Fruit fly (Drosophila melanogaster) whole organism, embryonic: Measurements from ENCODE around the gene CG31161.

Experiments used
- Aef1 ChIP-seq: fragments of 200-800 bp; sonication (Bioruptor generic); IDR thresholded peaks from 3 replicates; pipeline ENCODE4 v1.3.6; 2022; ENCODE audit warnings: missing biosample characterization, missing genetic modification characterization
- B-H1 ChIP-seq: fragments of 200-800 bp; sonication (Bioruptor generic); IDR thresholded peaks from 3 replicates; pipeline ENCODE4 v1.3.6; 2022; ENCODE audit warnings: missing biosample characterization, missing genetic modification characterization
- CG10209 ChIP-seq: fragments of 200-800 bp; sonication (Bioruptor generic); optimal IDR thresholded peaks from 3 replicates; lab custom pipeline; 2017; ENCODE audit warnings: missing biosample characterization, mild to moderate bottlenecking, missing genetic modification characterization, missing genetic modification reagents
- CG11456 ChIP-seq: fragments of 200-800 bp; sonication (Bioruptor generic); IDR thresholded peaks from 3 replicates; pipeline ENCODE4 v1.3.6; 2022; ENCODE audit warnings: missing biosample characterization, missing genetic modification characterization
- CG12769 ChIP-seq: fragments of 200-800 bp; sonication (Bioruptor generic); optimal IDR thresholded peaks from 2 replicates; lab custom pipeline; 2019; ENCODE audit warnings: missing biosample characterization, mild to moderate bottlenecking, missing genetic modification characterization, moderate library complexity
- CG13123 ChIP-seq: fragments of 200-800 bp; sonication (Bioruptor generic); optimal IDR thresholded peaks from 2 replicates; lab custom pipeline; 2016; ENCODE audit warnings: missing biosample characterization, missing genetic modification characterization
- CG13287 ChIP-seq: fragments of 200-800 bp; sonication (Bioruptor generic); IDR thresholded peaks from 2 replicates; pipeline ENCODE4 v1.3.6; 2022; ENCODE audit warnings: missing biosample characterization, missing genetic modification characterization; ENCODE audit not compliant: partially characterized antibody
- CG13624 ChIP-seq: fragments of 200-800 bp; sonication (Bioruptor generic); optimal IDR thresholded peaks from 2 replicates; lab custom pipeline; 2016; ENCODE audit warnings: missing biosample characterization, missing genetic modification characterization
- CG14441 ChIP-seq: fragments of 200-800 bp; sonication (Bioruptor generic); IDR thresholded peaks from 2 replicates; pipeline ENCODE4 v1.3.6; 2022; ENCODE audit warnings: missing biosample characterization, missing genetic modification characterization
- CG14667 ChIP-seq: fragments of 200-800 bp; sonication (Bioruptor generic); IDR thresholded peaks from 2 replicates; pipeline ENCODE4 v1.3.6; 2022; ENCODE audit warnings: missing biosample characterization, missing genetic modification characterization
- CG16779 ChIP-seq: fragments of 200-800 bp; sonication (Bioruptor generic); IDR thresholded peaks from 2 replicates; pipeline ENCODE4 v1.3.6; 2022; ENCODE audit warnings: missing biosample characterization, missing genetic modification characterization
- CG17186 ChIP-seq: fragments of 200-800 bp; sonication (Bioruptor generic); optimal IDR thresholded peaks from 3 replicates; lab custom pipeline; 2017; ENCODE audit warnings: missing biosample characterization, missing genetic modification reagents, missing genetic modification characterization
- CG17568 ChIP-seq: fragments of 200-800 bp; sonication (Bioruptor generic); optimal IDR thresholded peaks from 2 replicates; lab custom pipeline; 2018; ENCODE audit warnings: missing biosample characterization, mild to moderate bottlenecking, missing genetic modification characterization, moderate library complexity
- CG18599 ChIP-seq: fragments of 200-800 bp; sonication (Bioruptor generic); optimal IDR thresholded peaks from 3 replicates; lab custom pipeline; 2017; ENCODE audit warnings: missing biosample characterization, missing genetic modification characterization, mild to moderate bottlenecking, moderate library complexity, missing genetic modification reagents
- CG2116 ChIP-seq: fragments of 200-800 bp; sonication (Bioruptor generic); optimal IDR thresholded peaks from 3 replicates; lab custom pipeline; 2018; ENCODE audit warnings: missing biosample characterization, mild to moderate bottlenecking, missing genetic modification characterization
- CG30020 ChIP-seq: fragments of 200-800 bp; optimal IDR thresholded peaks from 2 replicates; lab custom pipeline; 2019; ENCODE audit warnings: missing biosample characterization, mild to moderate bottlenecking, missing genetic modification characterization, moderate library complexity
- CG42726 ChIP-seq: fragments of 200-800 bp; sonication (Bioruptor generic); IDR thresholded peaks from 2 replicates; pipeline ENCODE4 v1.3.6; 2022; ENCODE audit warnings: missing biosample characterization, missing genetic modification characterization; ENCODE audit not compliant: partially characterized antibody
- CG4282 ChIP-seq: fragments of 200-800 bp; sonication (Bioruptor generic); optimal IDR thresholded peaks from 2 replicates; lab custom pipeline; 2016; ENCODE audit warnings: missing biosample characterization, missing genetic modification characterization
- CG6254 ChIP-seq: fragments of 200-800 bp; sonication (Bioruptor generic); optimal IDR thresholded peaks from 3 replicates; lab custom pipeline; 2017; ENCODE audit warnings: mild to moderate bottlenecking, missing biosample characterization, missing genetic modification reagents, missing genetic modification characterization
- CG7839 ChIP-seq: fragments of 200-800 bp; sonication (Bioruptor generic); optimal IDR thresholded peaks from 3 replicates; lab custom pipeline; 2018; ENCODE audit warnings: missing biosample characterization, mild to moderate bottlenecking, missing genetic modification characterization, moderate library complexity
- CG8944 ChIP-seq: fragments of 200-800 bp; sonication (Bioruptor generic); optimal IDR thresholded peaks from 3 replicates; lab custom pipeline; 2016; ENCODE audit warnings: missing biosample characterization, missing genetic modification characterization
- CG9609 ChIP-seq: fragments of 200-800 bp; sonication (Bioruptor generic); optimal IDR thresholded peaks from 3 replicates; lab custom pipeline; 2016; ENCODE audit warnings: missing biosample characterization, missing genetic modification characterization
- Dref ChIP-seq: fragments of 200-800 bp; sonication (Bioruptor generic); IDR thresholded peaks from 2 replicates; pipeline ENCODE4 v1.3.6; 2022; ENCODE audit warnings: missing biosample characterization, missing genetic modification characterization
- Hr51 ChIP-seq, 2 experiments: fragments of 200-800 bp; sonication (Bioruptor generic); optimal IDR thresholded peaks; 2 replicates in 1 of 2; 3 replicates in 1 of 2; lab custom pipeline; 2016 to 2018; ENCODE audit warnings: missing biosample characterization in 2 of 2, missing genetic modification characterization in 2 of 2, mild to moderate bottlenecking in 1 of 2, moderate library complexity in 1 of 2
- NC2α ChIP-seq: fragments of 200-800 bp; sonication (Bioruptor generic); optimal IDR thresholded peaks from 2 replicates; lab custom pipeline; 2016; ENCODE audit warnings: missing biosample characterization, missing genetic modification characterization
- NC2β ChIP-seq: fragments of 200-800 bp; sonication (Bioruptor generic); optimal IDR thresholded peaks from 2 replicates; lab custom pipeline; 2016; ENCODE audit warnings: missing biosample characterization, missing genetic modification characterization
- NK7.1 ChIP-seq: fragments of 200-800 bp; sonication (Bioruptor generic); optimal IDR thresholded peaks from 3 replicates; lab custom pipeline; 2016; ENCODE audit warnings: missing biosample characterization, missing genetic modification characterization
- Rfx ChIP-seq: fragments of 200-800 bp; sonication (Bioruptor generic); IDR thresholded peaks from 2 replicates; pipeline ENCODE4 v1.3.6; 2022; ENCODE audit warnings: missing biosample characterization, missing genetic modification characterization
- Usf ChIP-seq: fragments of 200-800 bp; sonication (Bioruptor generic); optimal IDR thresholded peaks from 2 replicates; lab custom pipeline; 2017; ENCODE audit warnings: missing genotype, missing biosample characterization, missing genetic modification characterization
- ac ChIP-seq: fragments of 200-800 bp; sonication (Bioruptor generic); optimal IDR thresholded peaks from 3 replicates; lab custom pipeline; 2017; ENCODE audit warnings: missing biosample characterization, mild to moderate bottlenecking, missing genetic modification characterization
- br ChIP-seq: fragments of >200 bp; optimal IDR thresholded peaks from 2 replicates; lab custom pipeline; 2017
- chinmo ChIP-seq: fragments of 200-800 bp; sonication (Bioruptor generic); IDR thresholded peaks from 4 replicates; pipeline ENCODE4 v1.3.6; 2022; ENCODE audit warnings: missing biosample characterization, missing genetic modification characterization; ENCODE audit not compliant: partially characterized antibody
- crol ChIP-seq: fragments of 200-800 bp; sonication (Bioruptor generic); IDR thresholded peaks from 2 replicates; pipeline ENCODE4 v1.3.6; 2022; ENCODE audit warnings: missing biosample characterization, missing genetic modification characterization
- fd64A ChIP-seq: fragments of 200-800 bp; sonication (Bioruptor generic); optimal IDR thresholded peaks from 3 replicates; lab custom pipeline; 2018; ENCODE audit warnings: missing biosample characterization, mild to moderate bottlenecking, missing genetic modification characterization
- fd96Cb ChIP-seq: fragments of 200-800 bp; sonication (Bioruptor generic); optimal IDR thresholded peaks from 2 replicates; lab custom pipeline; 2018; ENCODE audit warnings: missing biosample characterization, mild to moderate bottlenecking, missing genetic modification characterization, moderate library complexity
- ftz-f1 ChIP-seq: fragments of 200-800 bp; sonication (Bioruptor generic); optimal IDR thresholded peaks from 2 replicates; lab custom pipeline; 2016; ENCODE audit warnings: missing biosample characterization, missing genetic modification characterization
- gce ChIP-seq: fragments of 200-800 bp; sonication (Bioruptor generic); IDR thresholded peaks from 3 replicates; pipeline ENCODE4 v1.3.6; 2022; ENCODE audit warnings: missing biosample characterization, missing genetic modification characterization
- gfzf ChIP-seq: fragments of 200-800 bp; sonication (Bioruptor generic); optimal IDR thresholded peaks from 2 replicates; lab custom pipeline; 2016; ENCODE audit warnings: missing biosample characterization, mild to moderate bottlenecking, missing genetic modification characterization, moderate library complexity
- gsb-n ChIP-seq: fragments of 200-800 bp; sonication (Bioruptor generic); optimal IDR thresholded peaks from 3 replicates; lab custom pipeline; 2018; ENCODE audit warnings: missing biosample characterization, mild to moderate bottlenecking, missing genetic modification characterization
- h ChIP-seq: fragments of >200 bp; optimal IDR thresholded peaks from 2 replicates; lab custom pipeline; 2017
- her ChIP-seq: fragments of 200-800 bp; sonication (Bioruptor generic); optimal IDR thresholded peaks from 2 replicates; lab custom pipeline; 2016; ENCODE audit warnings: missing biosample characterization, missing genetic modification characterization
- lbe ChIP-seq: fragments of 200-800 bp; sonication (Bioruptor generic); optimal IDR thresholded peaks from 2 replicates; lab custom pipeline; 2016; ENCODE audit warnings: missing biosample characterization, mild to moderate bottlenecking, missing genetic modification characterization
- prd ChIP-seq, 3 experiments: fragments of >200 bp in 2 of 3; fragments of 200-800 bp in 1 of 3; sonication (Bioruptor generic) in 1 of 3; optimal IDR thresholded peaks in 2 of 3; IDR thresholded peaks in 1 of 3; 2 replicates in 2 of 3; 3 replicates in 1 of 3; pipeline versions ENCODE4 v1.3.6 to Lab custom; 2017 to 2022; ENCODE audit warnings: missing biosample characterization in 1 of 3, missing genetic modification characterization in 1 of 3
- sd ChIP-seq: fragments of 200-800 bp; sonication (Bioruptor generic); optimal IDR thresholded peaks from 3 replicates; lab custom pipeline; 2018; ENCODE audit warnings: missing biosample characterization, mild to moderate bottlenecking, missing genetic modification characterization, moderate library complexity
- seq ChIP-seq: fragments of 200-800 bp; sonication (Bioruptor generic); IDR thresholded peaks from 2 replicates; pipeline ENCODE4 v1.3.6; 2022; ENCODE audit warnings: missing biosample characterization, missing genetic modification characterization
- sob ChIP-seq: fragments of 200-800 bp; sonication (Bioruptor generic); IDR thresholded peaks from 2 replicates; pipeline ENCODE4 v1.3.6; 2022; ENCODE audit warnings: missing biosample characterization, missing genetic modification characterization
- tna ChIP-seq: fragments of 200-800 bp; sonication (Bioruptor generic); IDR thresholded peaks from 2 replicates; pipeline ENCODE4 v1.3.6; 2022; ENCODE audit warnings: missing biosample characterization, missing genetic modification characterization; ENCODE audit not compliant: partially characterized antibody
- trh ChIP-seq: fragments of 200-800 bp; sonication (Bioruptor generic); optimal IDR thresholded peaks from 2 replicates; lab custom pipeline; 2016; ENCODE audit warnings: missing biosample characterization, missing genetic modification characterization
- vvl ChIP-seq: fragments of 200-800 bp; sonication (Bioruptor generic); IDR thresholded peaks from 2 replicates; pipeline ENCODE4 v1.3.6; 2022; ENCODE audit warnings: missing biosample characterization, missing genetic modification characterization
- zen2 ChIP-seq: fragments of 200-800 bp; sonication (Bioruptor generic); IDR thresholded peaks from 3 replicates; pipeline ENCODE4 v1.3.6; 2022; ENCODE audit warnings: missing biosample characterization, missing genetic modification characterization; ENCODE audit not compliant: partially characterized antibody

The CG31161 gene

DNA sequence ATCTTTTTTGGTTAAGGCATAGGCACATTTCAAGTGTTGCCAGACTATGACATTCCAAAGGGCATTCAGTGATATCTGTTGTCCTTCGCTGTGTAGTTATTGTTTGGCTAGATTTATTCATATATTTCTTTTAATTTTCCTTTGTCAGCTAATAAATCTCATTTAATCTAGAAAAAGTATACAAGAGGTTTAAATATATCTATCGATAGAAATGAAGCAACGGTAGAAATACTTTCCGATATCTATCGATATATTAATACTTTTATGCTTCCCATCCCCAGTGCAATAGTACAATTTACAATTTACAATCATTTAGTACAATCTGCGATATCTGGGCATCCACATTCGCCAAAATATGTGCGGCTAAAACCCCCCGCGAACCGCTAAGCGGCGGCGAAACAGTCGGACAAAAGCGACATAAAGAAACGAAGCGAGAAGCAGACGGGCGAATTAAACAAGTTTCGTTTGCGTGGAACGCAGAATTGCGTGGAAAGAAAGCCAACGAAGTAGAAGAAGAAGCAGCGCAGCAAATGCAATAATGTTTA is 28.8 kb upstream of the CG31161 start, which contains the start of gene Efa6 (continued):
- TF ChIP-seq gsb-n (tag; lab: Kevin White, UChicago) = peak; percentile 51
- TF ChIP-seq sob = peak; percentile 31; the same call in 1 of the 2 replicates
- TF ChIP-seq br (lab: Kevin White, UChicago) = no peak
- TF ChIP-seq gce (GFP tag; lab: Robert Waterston, UW) = no peak
- TF ChIP-seq CG16779 (GFP tag; lab: Robert Waterston, UW) = no peak
- peak; percentile 22 for TF ChIP-seq gfzf
- TF ChIP-seq Aef1 (GFP tag; lab: Robert Waterston, UW) = no peak
- TF ChIP-seq vvl = no peak; the same call in 1 of the 2 replicates
- TF ChIP-seq CG42726 (GFP tag; lab: Robert Waterston, UW) = peak; percentile 55; the same call in 1 of the 2 replicates
- peak; percentile 89 for TF ChIP-seq CG2116
- TF ChIP-seq B-H1 = no peak
- no peak for TF ChIP-seq CG11456 (GFP tag; lab: Robert Waterston, UW)
- peak; percentile 98 for TF ChIP-seq CG13287
- peak; percentile 12 for TF ChIP-seq NC2β (GFP tag; lab: Kevin White, UChicago)
- no peak for TF ChIP-seq CG18599 (GFP tag; lab: Kevin White, UChicago)
- TF ChIP-seq Usf = no peak
- TF ChIP-seq Dref (GFP tag; lab: Robert Waterston, UW) = peak; percentile 75
- TF ChIP-seq her (GFP tag; lab: Kevin White, UChicago) = no peak
- TF ChIP-seq prd (optimal IDR thresholded peaks at IDR 0.05; lab: Kevin White, UChicago) = no peak
- peak; percentile 46; the same call in 2 of the 3 replicates for TF ChIP-seq prd (GFP tag; IDR thresholded peaks at IDR 0.05; lab: Robert Waterston, UW)
- no peak for TF ChIP-seq NC2α (GFP tag; lab: Kevin White, UChicago)
- peak; percentile 34 for TF ChIP-seq CG13123 (GFP tag; lab: Kevin White, UChicago)
- TF ChIP-seq CG13624 = peak; percentile 28
- TF ChIP-seq Hr51 (GFP tag; optimal IDR thresholded peaks at IDR 0.05; lab: Kevin White, UChicago) = peak in 1 of 2 experiments; percentile 8
- TF ChIP-seq CG7839 (tag; lab: Kevin White, UChicago) = peak; percentile 46
- TF ChIP-seq CG30020 (tag; lab: Kevin White, UChicago) = peak; percentile 62
- TF ChIP-seq fd96Cb (tag; lab: Kevin White, UChicago) = peak; percentile 19
- TF ChIP-seq ac = no peak
- no peak for TF ChIP-seq fd64A (GFP tag; lab: Kevin White, UChicago)
- no peak for TF ChIP-seq CG6254 (GFP tag; lab: Kevin White, UChicago)
- no peak for TF ChIP-seq seq
- peak; percentile 95 for TF ChIP-seq chinmo (GFP tag; lab: Robert Waterston, UW)
- TF ChIP-seq lbe (GFP tag; lab: Kevin White, UChicago) = peak; percentile 49
- TF ChIP-seq sd = peak; percentile 79
- peak; percentile 47 for TF ChIP-seq trh (GFP tag; lab: Kevin White, UChicago)
- no peak for TF ChIP-seq CG4282
- peak; percentile 17 for TF ChIP-seq ftz-f1 (GFP tag; lab: Kevin White, UChicago)
- peak; percentile 56 for TF ChIP-seq crol
- TF ChIP-seq tna (GFP tag; lab: Robert Waterston, UW) = peak; percentile 70
- no peak for TF ChIP-seq CG14667 (GFP tag; lab: Robert Waterston, UW)
- TF ChIP-seq CG12769 (tag; lab: Kevin White, UChicago) = peak; percentile 24
- peak; percentile 36 for TF ChIP-seq CG10209 (GFP tag; lab: Kevin White, UChicago)
- TF ChIP-seq CG9609 (GFP tag; lab: Kevin White, UChicago) = peak; percentile 52
- TF ChIP-seq zen2 = peak; percentile 77; the same call in 1 of the 3 replicates
- TF ChIP-seq CG8944 (GFP tag; lab: Kevin White, UChicago) = no peak
- TF ChIP-seq CG17186 (GFP tag; lab: Kevin White, UChicago) = peak; percentile 46
- TF ChIP-seq CG17568 = no peak
- TF ChIP-seq Rfx (GFP tag; lab: Robert Waterston, UW) = 0 out of 2 replicates have a peak, but pooled peaks have one; percentile 30
- no peak for TF ChIP-seq CG14441 (GFP tag; lab: Robert Waterston, UW)
- TF ChIP-seq h (lab: Kevin White, UChicago) = no peak
- TF ChIP-seq NK7.1 (GFP tag; lab: Kevin White, UChicago) = no peak
